Fruit fly (Drosophila melanogaster) whole organism, prepupa: ENCODE measurements around the gene IFT57.
A peak's percentile ranks its signal among the peaks of the same experiment; 100 is the strongest.

Source experiments
- Blimp-1 ChIP-seq: fragments of 200-800 bp; sonication (Bioruptor generic); optimal IDR thresholded peaks from 3 replicates; lab custom pipeline; 2017; ENCODE audit warnings: missing biosample characterization, missing genetic modification characterization, mild to moderate bottlenecking, moderate library complexity, missing genetic modification reagents
- CG10631 ChIP-seq: fragments of 200-800 bp; sonication (Bioruptor generic); optimal IDR thresholded peaks from 2 replicates; lab custom pipeline; 2016; ENCODE audit warnings: missing biosample characterization, missing genetic modification characterization
- CG10669 ChIP-seq: fragments of 200-800 bp; sonication (Bioruptor generic); optimal IDR thresholded peaks from 3 replicates; lab custom pipeline; 2018; ENCODE audit warnings: missing biosample characterization, mild to moderate bottlenecking, missing genetic modification characterization, moderate library complexity
- CG11762 ChIP-seq: fragments of 200-800 bp; sonication (Bioruptor generic); optimal IDR thresholded peaks from 3 replicates; lab custom pipeline; 2016; ENCODE audit warnings: missing biosample characterization, missing genetic modification characterization; ENCODE audit not compliant: insufficient read depth
- CG11902 ChIP-seq: fragments of 200-800 bp; sonication (Bioruptor generic); optimal IDR thresholded peaks from 3 replicates; lab custom pipeline; 2016; ENCODE audit warnings: missing biosample characterization, missing genetic modification characterization
- CG15336 ChIP-seq: fragments of 200-800 bp; sonication (Bioruptor generic); IDR thresholded peaks from 2 replicates; pipeline ENCODE4 v1.3.6; 2022; ENCODE audit warnings: missing biosample characterization, missing genetic modification characterization
- CG1621 ChIP-seq: fragments of 200-800 bp; sonication (Bioruptor generic); optimal IDR thresholded peaks from 3 replicates; lab custom pipeline; 2018; ENCODE audit warnings: missing biosample characterization, mild to moderate bottlenecking, missing genetic modification characterization
- CG16779 ChIP-seq: fragments of 200-800 bp; sonication (Bioruptor generic); optimal IDR thresholded peaks from 3 replicates; lab custom pipeline; 2017; ENCODE audit warnings: missing biosample characterization, mild to moderate bottlenecking, missing genetic modification characterization
- CG3032 ChIP-seq: fragments of 200-800 bp; optimal IDR thresholded peaks from 2 replicates; lab custom pipeline; 2019; ENCODE audit warnings: missing biosample characterization, mild to moderate bottlenecking, missing genetic modification characterization, moderate library complexity
- CG31627 ChIP-seq: fragments of 200-800 bp; sonication (Bioruptor generic); optimal IDR thresholded peaks from 3 replicates; lab custom pipeline; 2016; ENCODE audit warnings: missing biosample characterization, missing genetic modification characterization
- CG32006 ChIP-seq: fragments of 200-800 bp; sonication (Bioruptor generic); optimal IDR thresholded peaks from 3 replicates; lab custom pipeline; 2017; ENCODE audit warnings: missing biosample characterization, mild to moderate bottlenecking, missing genetic modification characterization
- CG3919 ChIP-seq: fragments of 200-800 bp; sonication (Bioruptor generic); optimal IDR thresholded peaks from 3 replicates; lab custom pipeline; 2016; ENCODE audit warnings: missing biosample characterization, missing genetic modification characterization
- CG6163 ChIP-seq: fragments of 200-800 bp; sonication (Bioruptor generic); IDR thresholded peaks from 3 replicates; pipeline ENCODE4 v1.3.6; 2022; ENCODE audit warnings: missing biosample characterization, missing genetic modification characterization
- CG6276 ChIP-seq: fragments of 200-800 bp; sonication (Bioruptor generic); optimal IDR thresholded peaks from 2 replicates; lab custom pipeline; 2017; ENCODE audit warnings: missing biosample characterization, mild to moderate bottlenecking, missing genetic modification characterization
- CG6792 ChIP-seq: fragments of 200-800 bp; sonication (Bioruptor generic); optimal IDR thresholded peaks from 3 replicates; lab custom pipeline; 2016; ENCODE audit warnings: missing biosample characterization, missing genetic modification characterization
- CG6808 ChIP-seq: fragments of 200-800 bp; sonication (Bioruptor generic); optimal IDR thresholded peaks from 3 replicates; lab custom pipeline; 2017; ENCODE audit warnings: missing biosample characterization, missing genetic modification characterization, mild to moderate bottlenecking, moderate library complexity, missing genetic modification reagents
- CG8119 ChIP-seq: fragments of 200-800 bp; sonication (Bioruptor generic); IDR thresholded peaks from 3 replicates; pipeline ENCODE4 v1.3.6; 2022; ENCODE audit warnings: missing biosample characterization, missing genetic modification characterization
- CG8319 ChIP-seq: fragments of 200-800 bp; sonication (Bioruptor generic); optimal IDR thresholded peaks from 3 replicates; lab custom pipeline; 2016; ENCODE audit warnings: missing biosample characterization, missing genetic modification characterization
- CG8632 ChIP-seq: fragments of 200-800 bp; sonication (Bioruptor generic); optimal IDR thresholded peaks from 3 replicates; lab custom pipeline; 2016; ENCODE audit warnings: missing biosample characterization, missing genetic modification characterization
- Eip75B ChIP-seq: fragments of 200-800 bp; sonication (Bioruptor generic); optimal IDR thresholded peaks from 3 replicates; lab custom pipeline; 2016; ENCODE audit warnings: missing biosample characterization, missing genetic modification characterization
- Eip78C ChIP-seq: fragments of 200-800 bp; sonication (Bioruptor generic); peaks from one replicate; lab custom pipeline; 2016; ENCODE audit warnings: missing biosample characterization, missing genetic modification characterization
- Eip93F ChIP-seq: fragments of 200-800 bp; sonication (Bioruptor generic); optimal IDR thresholded peaks from 2 replicates; lab custom pipeline; 2016; ENCODE audit warnings: missing biosample characterization, mild to moderate bottlenecking, missing genetic modification characterization
- Ets21C ChIP-seq: fragments of 200-800 bp; sonication (Bioruptor generic); optimal IDR thresholded peaks from 3 replicates; lab custom pipeline; 2016; ENCODE audit warnings: missing biosample characterization, missing genetic modification characterization
- Ets96B ChIP-seq: fragments of 200-800 bp; optimal IDR thresholded peaks from 2 replicates; lab custom pipeline; 2019; ENCODE audit warnings: missing biosample characterization, mild to moderate bottlenecking, missing genetic modification characterization, moderate library complexity
- Hr38 ChIP-seq: sonication (Bioruptor generic); optimal IDR thresholded peaks from 2 replicates; lab custom pipeline; 2016; ENCODE audit warnings: missing biosample characterization, missing genetic modification characterization
- Hr39 ChIP-seq: fragments of 200-800 bp; sonication (Bioruptor generic); optimal IDR thresholded peaks from 2 replicates; lab custom pipeline; 2016; ENCODE audit warnings: missing biosample characterization, missing genetic modification characterization
- Hr4 ChIP-seq: fragments of 200-800 bp; sonication (Bioruptor generic); optimal IDR thresholded peaks from 3 replicates; lab custom pipeline; 2016; ENCODE audit warnings: missing biosample characterization, missing genetic modification characterization
- Lpt ChIP-seq: fragments of 200-800 bp; sonication (Bioruptor generic); optimal IDR thresholded peaks from 3 replicates; lab custom pipeline; 2016; ENCODE audit warnings: missing biosample characterization, missing genetic modification characterization
- Met ChIP-seq: fragments of 200-800 bp; sonication (Bioruptor generic); optimal IDR thresholded peaks from 3 replicates; lab custom pipeline; 2016; ENCODE audit warnings: missing biosample characterization, missing genetic modification characterization
- OdsH ChIP-seq: fragments of 200-800 bp; sonication (Bioruptor generic); optimal IDR thresholded peaks from 3 replicates; lab custom pipeline; 2016; ENCODE audit warnings: missing biosample characterization, missing genetic modification characterization
- Smox ChIP-seq: fragments of 200-800 bp; sonication (Bioruptor generic); optimal IDR thresholded peaks from 3 replicates; lab custom pipeline; 2016; ENCODE audit warnings: missing biosample characterization, missing genetic modification characterization
- Sox102F ChIP-seq: fragments of 200-800 bp; sonication (Bioruptor generic); optimal IDR thresholded peaks from 2 replicates; lab custom pipeline; 2016; ENCODE audit warnings: missing biosample characterization, mild to moderate bottlenecking, missing genetic modification characterization
- Sox14 ChIP-seq: fragments of 200-800 bp; sonication (Bioruptor generic); optimal IDR thresholded peaks from 3 replicates; lab custom pipeline; 2016; ENCODE audit warnings: missing biosample characterization, missing genetic modification characterization
- Sox15 ChIP-seq: fragments of 200-800 bp; sonication (Bioruptor generic); optimal IDR thresholded peaks from 3 replicates; lab custom pipeline; 2016; ENCODE audit warnings: missing biosample characterization, missing genetic modification characterization
- achi ChIP-seq: fragments of 200-800 bp; sonication (Bioruptor generic); optimal IDR thresholded peaks from 3 replicates; lab custom pipeline; 2016; ENCODE audit warnings: missing biosample characterization, missing genetic modification characterization
- acj6 ChIP-seq: fragments of 200-800 bp; sonication (Bioruptor generic); optimal IDR thresholded peaks from 3 replicates; lab custom pipeline; 2016; ENCODE audit warnings: missing biosample characterization, missing genetic modification characterization
- dac ChIP-seq: fragments of 200-800 bp; sonication (Bioruptor generic); optimal IDR thresholded peaks from 2 replicates; lab custom pipeline; 2017; ENCODE audit warnings: missing biosample characterization, mild to moderate bottlenecking, missing genetic modification characterization
- eg ChIP-seq: fragments of 200-800 bp; sonication (Bioruptor generic); IDR thresholded peaks from 3 replicates; pipeline ENCODE4 v1.3.6; 2022; ENCODE audit warnings: missing biosample characterization, missing genetic modification characterization
- esn ChIP-seq: fragments of 200-800 bp; sonication (Bioruptor generic); optimal IDR thresholded peaks from 2 replicates; lab custom pipeline; 2016; ENCODE audit warnings: missing biosample characterization, mild to moderate bottlenecking, missing genetic modification characterization, moderate library complexity
- fd85E ChIP-seq: fragments of 200-800 bp; sonication (Bioruptor generic); optimal IDR thresholded peaks from 3 replicates; lab custom pipeline; 2016; ENCODE audit warnings: missing biosample characterization, missing genetic modification characterization
- fkh ChIP-seq: fragments of 200-800 bp; sonication (Bioruptor generic); optimal IDR thresholded peaks from 3 replicates; lab custom pipeline; 2017; ENCODE audit warnings: missing biosample characterization, mild to moderate bottlenecking, missing genetic modification characterization, moderate library complexity
- lz ChIP-seq: fragments of 200-800 bp; sonication (Bioruptor generic); optimal IDR thresholded peaks from 3 replicates; lab custom pipeline; 2016; ENCODE audit warnings: missing biosample characterization, missing genetic modification characterization
- net ChIP-seq: fragments of 200-800 bp; sonication (Bioruptor generic); optimal IDR thresholded peaks from 3 replicates; lab custom pipeline; 2016; ENCODE audit warnings: missing biosample characterization, missing genetic modification characterization
- pdm3 ChIP-seq: fragments of 200-800 bp; sonication (Bioruptor generic); optimal IDR thresholded peaks from 3 replicates; lab custom pipeline; 2016; ENCODE audit warnings: missing biosample characterization, missing genetic modification characterization
- salr ChIP-seq, 2 experiments: fragments of 200-800 bp; sonication (Bioruptor generic); optimal IDR thresholded peaks; 3 replicates each; lab custom pipeline; 2016 to 2018; ENCODE audit warnings: missing biosample characterization in 2 of 2, missing genetic modification characterization in 2 of 2, mild to moderate bottlenecking in 1 of 2
- spab ChIP-seq: fragments of 200-800 bp; sonication (Bioruptor generic); optimal IDR thresholded peaks from 2 replicates; lab custom pipeline; 2017; ENCODE audit warnings: missing biosample characterization, mild to moderate bottlenecking, missing genetic modification characterization, missing genetic modification reagents
- ss ChIP-seq, 2 experiments: fragments of 200-800 bp; sonication (Bioruptor generic); optimal IDR thresholded peaks; 2 replicates in 1 of 2; 3 replicates in 1 of 2; lab custom pipeline; 2017 to 2018; ENCODE audit warnings: mild to moderate bottlenecking in 2 of 2, missing biosample characterization in 2 of 2, missing genetic modification characterization in 2 of 2, moderate library complexity in 1 of 2
- svp ChIP-seq: fragments of 200-800 bp; sonication (Bioruptor generic); peaks from one replicate; lab custom pipeline; 2016; ENCODE audit warnings: missing biosample characterization, missing genetic modification characterization
- topi ChIP-seq: fragments of 200-800 bp; sonication (Bioruptor generic); optimal IDR thresholded peaks from 3 replicates; lab custom pipeline; 2016; ENCODE audit warnings: missing biosample characterization, missing genetic modification characterization

Gene IFT57

DNA sequence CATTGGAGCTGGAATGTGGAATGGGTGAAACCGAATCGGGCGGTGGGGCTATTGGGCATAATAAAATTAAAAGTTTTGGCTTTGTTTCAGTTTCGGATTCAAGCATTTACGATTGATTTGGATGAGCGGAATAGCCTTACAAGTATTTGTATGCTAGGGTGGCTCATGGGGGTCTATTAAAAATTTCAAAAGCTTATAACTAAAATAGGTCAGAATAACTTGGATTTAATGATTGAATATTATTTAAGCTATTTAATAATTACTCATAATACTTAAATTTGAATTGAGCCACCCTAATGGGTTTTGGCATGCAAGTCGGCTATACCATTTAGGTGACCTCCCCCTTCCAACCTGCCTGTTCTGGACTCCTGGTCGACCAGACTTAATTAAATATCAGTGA is 29.1 kb downstream of the IFT57 start (continued):
- TF ChIP-seq CG6163 (GFP tag; lab: Robert Waterston, UW), result peak; percentile 19; the same call in 1 of the 3 replicates
- TF ChIP-seq fd85E (GFP tag; lab: Kevin White, UChicago), result no peak
- TF ChIP-seq CG3919 (GFP tag; lab: Kevin White, UChicago), result no peak
- peak; percentile 43 for TF ChIP-seq achi (GFP tag; lab: Kevin White, UChicago)
- TF ChIP-seq Smox (GFP tag; lab: Kevin White, UChicago), result peak; percentile 42

DNA sequence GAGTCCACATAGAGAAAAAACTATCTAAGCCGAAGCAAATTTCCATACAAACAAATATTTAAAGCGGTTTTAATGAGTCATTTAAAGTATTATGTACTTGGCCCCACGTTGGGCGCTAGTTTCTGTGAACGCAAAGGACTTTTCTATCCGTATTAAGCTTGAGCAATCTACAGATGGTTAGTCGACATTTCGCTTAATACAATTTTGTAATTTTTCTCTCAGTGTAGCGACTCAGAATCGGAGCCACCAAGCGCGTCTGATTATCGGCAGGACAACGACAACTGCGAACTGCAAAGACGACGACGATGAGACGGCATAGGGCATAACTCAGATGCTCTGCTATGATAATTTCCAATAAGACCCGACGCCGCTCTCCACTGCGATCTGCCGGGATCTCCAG is 31.8 kb downstream of the IFT57 start:
- TF ChIP-seq CG8119 (GFP tag; lab: Robert Waterston, UW) (no peak), Blimp-1 (no peak), esn (GFP tag; lab: Kevin White, UChicago) (peak; percentile 46), Eip93F (GFP tag; lab: Kevin White, UChicago) (no peak), dac (GFP tag; lab: Kevin White, UChicago) (no peak), Hr39 (GFP tag; lab: Kevin White, UChicago) (peak; percentile 37), Sox15 (GFP tag; lab: Kevin White, UChicago) (no peak), net (peak; percentile 3), Eip78C (GFP tag; lab: Kevin White, UChicago) (peak; percentile 74), fd85E (GFP tag; lab: Kevin White, UChicago) (no peak), CG8632 (GFP tag; lab: Kevin White, UChicago) (no peak), CG11902 (peak; percentile 9), Ets96B (tag; lab: Kevin White, UChicago) (peak; percentile 69), Eip75B (GFP tag; lab: Kevin White, UChicago) (peak; percentile 41), eg (GFP tag; lab: Robert Waterston, UW) (0 out of 3 replicates have a peak, but pooled peaks have one; percentile 13), CG6276 (GFP tag; lab: Kevin White, UChicago) (no peak), CG6792 (GFP tag; lab: Kevin White, UChicago) (peak; percentile 44), OdsH (GFP tag; lab: Kevin White, UChicago) (peak; percentile 46), pdm3 (GFP tag; lab: Kevin White, UChicago) (peak; percentile 58), CG6808 (GFP tag; lab: Kevin White, UChicago) (peak; percentile 69), spab (GFP tag; lab: Kevin White, UChicago) (peak; percentile 66), Lpt (GFP tag; lab: Kevin White, UChicago) (no peak), Ets21C (GFP tag; lab: Kevin White, UChicago) (peak; percentile 24), salr (GFP tag; optimal IDR thresholded peaks at IDR 0.05; lab: Kevin White, UChicago) (peak in 1 of 2 experiments; percentile 12), svp (GFP tag; lab: Kevin White, UChicago) (peak; percentile 64), CG32006 (GFP tag; lab: Kevin White, UChicago) (peak; percentile 54), acj6 (GFP tag; lab: Kevin White, UChicago) (peak; percentile 20), CG8319 (no peak), CG16779 (tag; lab: Kevin White, UChicago) (no peak), lz (GFP tag; lab: Kevin White, UChicago) (peak; percentile 20), achi (GFP tag; lab: Kevin White, UChicago) (peak; percentile 41), fkh (GFP tag; lab: Kevin White, UChicago) (no peak), CG6163 (GFP tag; lab: Robert Waterston, UW) (no peak), CG15336 (0 out of 2 replicates have a peak, but pooled peaks have one; percentile 15), Hr4 (GFP tag; lab: Kevin White, UChicago) (no peak), Sox14 (GFP tag; lab: Kevin White, UChicago) (peak; percentile 49), ss (GFP tag; optimal IDR thresholded peaks at IDR 0.05; lab: Kevin White, UChicago) (peak; percentile 30 to 39), Smox (GFP tag; lab: Kevin White, UChicago) (peak; percentile 8), Met (GFP tag; lab: Kevin White, UChicago) (peak; percentile 38), CG10669 (peak; percentile 64), CG31627 (GFP tag; lab: Kevin White, UChicago) (peak; percentile 21), CG1621 (peak; percentile 40), CG3032 (tag; lab: Kevin White, UChicago) (peak; percentile 64), CG11762 (GFP tag; lab: Kevin White, UChicago) (no peak), topi (GFP tag; lab: Kevin White, UChicago) (peak; percentile 41), Sox102F (peak; percentile 39), Hr38 (GFP tag; lab: Kevin White, UChicago) (no peak), CG10631 (GFP tag; lab: Kevin White, UChicago) (peak; percentile 64)
